Worm (Caenorhabditis elegans) whole organism, L4 larva: ENCODE data around the gene paml-1.

Source experiments
- lin-15B ChIP-seq: fragments of 150-350 bp; sonication (generic microtip); optimal IDR thresholded peaks from 3 replicates; lab custom pipeline; 2014; ENCODE audit warnings: missing biosample characterization, missing genetic modification characterization
- unc-130 ChIP-seq: sonication (generic microtip); optimal IDR thresholded peaks from 2 replicates; lab custom pipeline; 2016; ENCODE audit warnings: missing genetic modification reagents, missing genetic modification characterization, missing compliant biosample characterization
- zag-1 ChIP-seq: fragments of 150-350 bp; optimal IDR thresholded peaks from 2 replicates; lab custom pipeline; 2014; ENCODE audit warnings: missing biosample characterization, missing genetic modification characterization

- TF ChIP-seq zag-1 (tag; lab: Kevin White, UChicago) (no peak), lin-15B (no peak), unc-130 (GFP tag; lab: Kevin White, UChicago) (no peak)
These were observed 7.5 kb upstream of the paml-1 start for ce11 chrIII:10241332-10241829.
